Worm (Caenorhabditis elegans): ENCODE results near the gene R144.13.

DNA sequence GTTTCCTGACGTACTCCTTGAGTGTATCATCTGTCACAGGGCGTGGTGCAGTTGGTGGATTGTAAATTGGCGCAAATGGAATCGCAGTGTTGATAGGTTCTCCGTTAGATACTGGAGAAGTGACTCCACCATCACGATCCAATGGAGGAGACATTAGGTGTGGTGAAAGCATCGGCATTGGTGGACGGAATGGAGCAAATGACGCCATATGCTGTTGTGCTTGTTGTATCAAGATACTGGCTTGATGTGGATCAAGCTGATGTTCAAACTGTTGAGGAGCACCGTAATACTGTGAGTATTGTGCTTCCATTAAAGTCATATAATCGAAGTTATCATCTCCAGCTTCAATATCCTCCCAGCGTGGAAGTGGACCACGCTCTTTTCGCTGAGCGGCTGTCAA, 10.6 kb upstream of the R144.13 start:
- TF ChIP-seq nhr-28 (tag; optimal IDR thresholded peaks at IDR 0.05) (no peak), nhr-12 (tag; optimal IDR thresholded peaks at IDR 0.05) (no peak), unc-86 (tag; optimal IDR thresholded peaks at IDR 0.05) (no peak), lin-39 (tag; optimal IDR thresholded peaks at IDR 0.05) (no peak), nhr-90 (tag; optimal IDR thresholded peaks at IDR 0.05; ENCODE audit: poor library complexity) (no peak)

Measured in whole organism, L1 larva.